Worm (Caenorhabditis elegans): ENCODE data around the gene C31C9.6.

ce11 chrII:13632238-13632637 lies 29.7 kb downstream of the C31C9.6 start, which contains the start of gene tag-10:
- TF ChIP-seq unc-62 (GFP tag; optimal IDR thresholded peaks at IDR 0.05): no peak
- no peak for TF ChIP-seq blmp-1 (tag; optimal IDR thresholded peaks at IDR 0.05; ENCODE audit: insufficient read depth)
- no peak for TF ChIP-seq snpc-4 (tag; optimal IDR thresholded peaks at IDR 0.05)
- TF ChIP-seq egl-27 (tag; optimal IDR thresholded peaks at IDR 0.05): no peak
- TF ChIP-seq nhr-77 (tag; optimal IDR thresholded peaks at IDR 0.05): no peak
- TF ChIP-seq lin-39 (tag; optimal IDR thresholded peaks at IDR 0.05): no peak
- TF ChIP-seq ztf-11 (tag; optimal IDR thresholded peaks at IDR 0.05): no peak
- TF ChIP-seq C34F6.9 (tag; optimal IDR thresholded peaks at IDR 0.05): no peak
- TF ChIP-seq ceh-16 (tag; optimal IDR thresholded peaks at IDR 0.05): no peak
- no peak for TF ChIP-seq fos-1 (tag; optimal IDR thresholded peaks at IDR 0.05)
- TF ChIP-seq elt-3 (tag; optimal IDR thresholded peaks at IDR 0.05): no peak
- no peak for TF ChIP-seq lin-13 (GFP tag; optimal IDR thresholded peaks at IDR 0.05)
- no peak for TF ChIP-seq ceh-82 (tag; optimal IDR thresholded peaks at IDR 0.05)
- TF ChIP-seq nhr-23 (tag; optimal IDR thresholded peaks at IDR 0.05): no peak

Measured in whole organism, L2 larva.